Worm (Caenorhabditis elegans): ENCODE measurements around the gene snap-29.
A peak's percentile ranks its signal among the peaks of the same experiment; 100 is the strongest.

Gene snap-29

DNA sequence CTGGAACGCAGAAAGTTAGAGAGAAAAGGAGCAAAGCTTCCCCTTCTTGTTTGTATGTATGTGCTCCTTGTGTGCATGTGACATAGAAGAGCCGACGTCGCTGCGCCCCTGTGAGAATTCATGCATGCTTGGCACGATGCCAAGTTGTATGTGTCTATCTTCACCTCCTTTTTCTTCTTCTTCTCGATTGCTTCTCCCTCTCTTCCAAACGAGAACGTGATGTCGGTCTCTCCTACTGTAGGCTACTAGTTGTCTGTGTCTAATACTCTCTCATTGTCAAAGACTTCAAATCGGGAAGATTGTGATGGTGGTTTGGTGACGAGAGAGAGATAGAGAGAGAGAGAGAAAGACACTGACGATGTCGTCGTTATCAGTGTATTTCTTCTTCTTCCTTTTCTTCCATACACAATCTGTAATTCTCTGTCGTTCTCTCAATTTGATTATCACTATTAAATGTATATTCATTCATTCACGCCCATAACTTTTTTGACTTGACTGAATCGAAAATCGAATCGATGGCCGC, 21.2 kb downstream of the snap-29 start:
- no peak for TF ChIP-seq nhr-77 (tag; optimal IDR thresholded peaks at IDR 0.05)
- no peak for TF ChIP-seq nhr-23 (tag; optimal IDR thresholded peaks at IDR 0.05)
- peak; percentile 83 for TF ChIP-seq blmp-1 (tag; optimal IDR thresholded peaks at IDR 0.05; ENCODE audit: insufficient read depth)
- TF ChIP-seq C34F6.9 (tag; optimal IDR thresholded peaks at IDR 0.05): peak; percentile 95
- peak; percentile 90 for TF ChIP-seq nhr-25 (tag; optimal IDR thresholded peaks at IDR 0.05)
- TF ChIP-seq ceh-82 (tag; optimal IDR thresholded peaks at IDR 0.05): peak; percentile 42
- no peak for TF ChIP-seq mbf-1 (tag; optimal IDR thresholded peaks at IDR 0.05)
- TF ChIP-seq sma-9 (GFP tag; optimal IDR thresholded peaks at IDR 0.05): peak; percentile 96
- no peak for TF ChIP-seq sma-9 (tag; optimal IDR thresholded peaks at IDR 0.05)
- TF ChIP-seq nhr-129 (tag; optimal IDR thresholded peaks at IDR 0.05): peak; percentile 97
- TF ChIP-seq elt-1 (tag; optimal IDR thresholded peaks at IDR 0.05): no peak
- peak; percentile 6 for TF ChIP-seq ceh-16 (tag; optimal IDR thresholded peaks at IDR 0.05)
- TF ChIP-seq F13H6.1 (tag; optimal IDR thresholded peaks at IDR 0.05): peak; percentile 91
- peak; percentile 81 for TF ChIP-seq mab-5 (tag; optimal IDR thresholded peaks at IDR 0.05)
- TF ChIP-seq aly-2 (tag; optimal IDR thresholded peaks at IDR 0.05): no peak
- TF ChIP-seq nhr-21 (tag; optimal IDR thresholded peaks at IDR 0.05): peak; percentile 93
- peak; percentile 98 for TF ChIP-seq fos-1 (tag; optimal IDR thresholded peaks at IDR 0.05)
- peak; percentile 83 for TF ChIP-seq ztf-4 (tag; optimal IDR thresholded peaks at IDR 0.05)
- peak; percentile 91 for TF ChIP-seq sma-3 (GFP tag; optimal IDR thresholded peaks at IDR 0.05)
- TF ChIP-seq unc-62 (GFP tag; optimal IDR thresholded peaks at IDR 0.05): peak; percentile 59
- peak; percentile 95 for TF ChIP-seq egl-27 (tag; optimal IDR thresholded peaks at IDR 0.05)
- peak; percentile 81 for TF ChIP-seq unc-55 (GFP tag; optimal IDR thresholded peaks at IDR 0.05)
- peak; percentile 60 for TF ChIP-seq alr-1 (tag; optimal IDR thresholded peaks at IDR 0.05)
- TF ChIP-seq elt-3 (tag; optimal IDR thresholded peaks at IDR 0.05): no peak
- TF ChIP-seq ztf-1 (GFP tag; conservative IDR thresholded peaks at IDR 0.05): no peak
- no peak for TF ChIP-seq nhr-12 (tag; optimal IDR thresholded peaks at IDR 0.05)
- peak; percentile 92 for TF ChIP-seq nhr-6 (tag; optimal IDR thresholded peaks at IDR 0.05)
- TF ChIP-seq ama-1 (optimal IDR thresholded peaks at IDR 0.05): no peak
- TF ChIP-seq mdl-1 (tag; optimal IDR thresholded peaks at IDR 0.05): peak; percentile 81 to 93
- peak; percentile 78 for TF ChIP-seq lin-13 (GFP tag; optimal IDR thresholded peaks at IDR 0.05)
- TF ChIP-seq crh-2 (tag; optimal IDR thresholded peaks at IDR 0.05): peak; percentile 97
- no peak for TF ChIP-seq lin-39 (tag; optimal IDR thresholded peaks at IDR 0.05)
- TF ChIP-seq lsy-2 (tag; optimal IDR thresholded peaks at IDR 0.05): peak; percentile 69 to 95
- no peak for TF ChIP-seq dmd-4 (tag; optimal IDR thresholded peaks at IDR 0.05)
- TF ChIP-seq nhr-237 (tag; optimal IDR thresholded peaks at IDR 0.05): no peak
- TF ChIP-seq gmeb-1 (tag; optimal IDR thresholded peaks at IDR 0.05): peak; percentile 69
- TF ChIP-seq ztf-11 (tag; optimal IDR thresholded peaks at IDR 0.05): no peak
- TF ChIP-seq unc-39 (tag; optimal IDR thresholded peaks at IDR 0.05): no peak
- no peak for TF ChIP-seq R02D3.7 (tag; optimal IDR thresholded peaks at IDR 0.05)
- TF ChIP-seq lin-11 (tag; optimal IDR thresholded peaks at IDR 0.05): peak; percentile 79
- peak; percentile 13 for TF ChIP-seq snpc-4 (tag; optimal IDR thresholded peaks at IDR 0.05)
- TF ChIP-seq peb-1 (tag; optimal IDR thresholded peaks at IDR 0.05): no peak
- peak; percentile 1 for TF ChIP-seq ZK546.5 (tag; optimal IDR thresholded peaks at IDR 0.05)
- TF ChIP-seq zag-1 (tag; optimal IDR thresholded peaks at IDR 0.05): peak; percentile 80
- no peak for TF ChIP-seq nhr-11 (tag; optimal IDR thresholded peaks at IDR 0.05)
- peak; percentile 90 for TF ChIP-seq Y55F3AM.14 (GFP tag; optimal IDR thresholded peaks at IDR 0.05)
- TF ChIP-seq nhr-10 (tag; optimal IDR thresholded peaks at IDR 0.05): no peak
- peak; percentile 84 for TF ChIP-seq sem-4 (tag; optimal IDR thresholded peaks at IDR 0.05)
- TF ChIP-seq skn-1 (tag; optimal IDR thresholded peaks at IDR 0.05): peak; percentile 49
